Worm (Caenorhabditis elegans) whole organism, L4/young adult: ENCODE measurements around the gene fmi-1.

ENCODE experiments used
- W03F9.2 ChIP-seq: fragments of 150-350 bp; optimal IDR thresholded peaks from 2 replicates; lab custom pipeline; 2014; ENCODE audit warnings: missing biosample characterization, missing genetic modification characterization
- dao-5 ChIP-seq: sonication (generic microtip); optimal IDR thresholded peaks from 2 replicates; lab custom pipeline; 2016; ENCODE audit warnings: missing genotype, missing genetic modification characterization, moderate library complexity, missing compliant biosample characterization
- him-1 ChIP-seq: sonication (generic microtip); optimal IDR thresholded peaks from 2 replicates; lab custom pipeline; 2016; ENCODE audit warnings: missing genotype, missing genetic modification reagents, missing genetic modification characterization, missing compliant biosample characterization

DNA sequence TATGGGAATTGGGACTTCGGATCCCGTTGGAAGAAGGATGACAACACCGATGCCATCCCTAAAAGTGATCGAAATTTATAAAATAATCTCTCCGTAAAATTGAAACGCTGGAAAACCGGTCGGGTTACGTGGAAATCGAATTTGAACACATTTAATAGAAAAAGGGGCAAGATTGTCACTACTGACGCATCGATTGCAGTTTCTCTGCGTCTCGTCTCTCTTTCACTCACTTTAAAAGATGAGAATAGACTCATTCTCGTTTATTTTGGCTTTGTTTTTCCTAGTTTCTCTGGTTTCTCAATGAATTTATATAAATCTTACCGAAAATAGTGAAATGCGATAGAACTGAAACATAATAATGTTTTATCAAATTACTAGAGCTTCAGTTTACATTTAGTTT lies 22.8 kb downstream of the fmi-1 start, which contains the start of gene scyl-1:
- no peak for TF ChIP-seq W03F9.2
- no peak for TF ChIP-seq him-1
- no peak for TF ChIP-seq dao-5 (tag; lab: Kevin White, UChicago)
